Fruit fly (Drosophila melanogaster) whole organism, embryonic: Measurements from ENCODE around the gene lqfR.

Experiments
- Ada2b ChIP-seq: fragments of 200-800 bp; sonication (Bioruptor generic); IDR thresholded peaks from 2 replicates; pipeline ENCODE4 v1.3.6; 2022; ENCODE audit warnings: missing biosample characterization, missing genetic modification characterization
- Aef1 ChIP-seq: fragments of 200-800 bp; sonication (Bioruptor generic); IDR thresholded peaks from 3 replicates; pipeline ENCODE4 v1.3.6; 2022; ENCODE audit warnings: missing biosample characterization, missing genetic modification characterization
- B-H1 ChIP-seq: fragments of 200-800 bp; sonication (Bioruptor generic); IDR thresholded peaks from 3 replicates; pipeline ENCODE4 v1.3.6; 2022; ENCODE audit warnings: missing biosample characterization, missing genetic modification characterization
- CG10366 ChIP-seq: fragments of 200-800 bp; sonication (Bioruptor generic); IDR thresholded peaks from 2 replicates; pipeline ENCODE4 v1.3.6; 2022; ENCODE audit warnings: missing biosample characterization, missing genetic modification characterization
- CG10462 ChIP-seq: fragments of 200-800 bp; sonication (Bioruptor generic); optimal IDR thresholded peaks from 2 replicates; lab custom pipeline; 2016; ENCODE audit warnings: missing biosample characterization, missing genetic modification characterization
- CG10654 ChIP-seq: fragments of 200-800 bp; sonication (Bioruptor generic); optimal IDR thresholded peaks from 2 replicates; lab custom pipeline; 2016; ENCODE audit warnings: missing biosample characterization, missing genetic modification characterization
- CG13424 ChIP-seq: fragments of 200-800 bp; sonication (Bioruptor generic); optimal IDR thresholded peaks from 2 replicates; lab custom pipeline; 2019; ENCODE audit warnings: missing biosample characterization, mild to moderate bottlenecking, missing genetic modification characterization, moderate library complexity
- CG14441 ChIP-seq: fragments of 200-800 bp; sonication (Bioruptor generic); IDR thresholded peaks from 2 replicates; pipeline ENCODE4 v1.3.6; 2022; ENCODE audit warnings: missing biosample characterization, missing genetic modification characterization
- CG1603 ChIP-seq: fragments of 200-800 bp; sonication (Bioruptor generic); optimal IDR thresholded peaks from 2 replicates; lab custom pipeline; 2019; ENCODE audit warnings: missing biosample characterization, mild to moderate bottlenecking, missing genetic modification characterization, moderate library complexity
- CG16813 ChIP-seq: fragments of 200-800 bp; sonication (Bioruptor generic); IDR thresholded peaks from 3 replicates; pipeline ENCODE4 v1.3.6; 2022; ENCODE audit warnings: missing biosample characterization, missing genetic modification characterization; ENCODE audit not compliant: partially characterized antibody
- CG16815 ChIP-seq: fragments of 200-800 bp; sonication (Bioruptor generic); optimal IDR thresholded peaks from 3 replicates; lab custom pipeline; 2017; ENCODE audit warnings: missing biosample characterization, mild to moderate bottlenecking, missing genetic modification characterization
- CG16863 ChIP-seq: fragments of 200-800 bp; sonication (Bioruptor generic); optimal IDR thresholded peaks from 3 replicates; lab custom pipeline; 2016; ENCODE audit warnings: missing biosample characterization, missing genetic modification characterization
- CG17186 ChIP-seq: fragments of 200-800 bp; sonication (Bioruptor generic); optimal IDR thresholded peaks from 3 replicates; lab custom pipeline; 2017; ENCODE audit warnings: missing biosample characterization, missing genetic modification reagents, missing genetic modification characterization
- CG18599 ChIP-seq: fragments of 200-800 bp; sonication (Bioruptor generic); optimal IDR thresholded peaks from 3 replicates; lab custom pipeline; 2017; ENCODE audit warnings: missing biosample characterization, missing genetic modification characterization, mild to moderate bottlenecking, moderate library complexity, missing genetic modification reagents
- CG32767 ChIP-seq: fragments of 200-800 bp; sonication (Bioruptor generic); IDR thresholded peaks from 2 replicates; pipeline ENCODE4 v1.3.6; 2022; ENCODE audit warnings: missing biosample characterization, missing genetic modification characterization
- CG5953 ChIP-seq: fragments of 200-800 bp; sonication (Bioruptor generic); IDR thresholded peaks from 2 replicates; pipeline ENCODE4 v1.3.6; 2022; ENCODE audit warnings: missing biosample characterization, missing genetic modification characterization
- CG6854 ChIP-seq: fragments of 200-800 bp; sonication (Bioruptor generic); optimal IDR thresholded peaks from 3 replicates; lab custom pipeline; 2017; ENCODE audit warnings: missing biosample characterization, mild to moderate bottlenecking, missing genetic modification characterization
- CG7786 ChIP-seq: fragments of 200-800 bp; sonication (Bioruptor generic); optimal IDR thresholded peaks from 2 replicates; lab custom pipeline; 2016; ENCODE audit warnings: missing biosample characterization, missing genetic modification characterization
- CG8388 ChIP-seq: fragments of 200-800 bp; sonication (Bioruptor generic); optimal IDR thresholded peaks from 2 replicates; lab custom pipeline; 2019; ENCODE audit warnings: missing biosample characterization, mild to moderate bottlenecking, missing genetic modification characterization, moderate library complexity
- CG9215 ChIP-seq: fragments of 200-800 bp; sonication (Bioruptor generic); IDR thresholded peaks from 2 replicates; pipeline ENCODE4 v1.3.6; 2022; ENCODE audit warnings: missing biosample characterization, missing genetic modification characterization
- CG9817 ChIP-seq: fragments of 200-800 bp; sonication (Bioruptor generic); optimal IDR thresholded peaks from 2 replicates; lab custom pipeline; 2018; ENCODE audit warnings: missing biosample characterization, mild to moderate bottlenecking, missing genetic modification characterization, moderate library complexity
- Camta ChIP-seq: fragments of 200-800 bp; sonication (Bioruptor generic); optimal IDR thresholded peaks from 2 replicates; lab custom pipeline; 2016; ENCODE audit warnings: missing biosample characterization, missing genetic modification characterization
- Dbx ChIP-seq: fragments of 200-800 bp; sonication (Bioruptor generic); IDR thresholded peaks from 3 replicates; pipeline ENCODE4 v1.3.6; 2022; ENCODE audit warnings: missing biosample characterization, missing genetic modification characterization
- Dip2 ChIP-seq: fragments of 200-800 bp; sonication (Bioruptor generic); IDR thresholded peaks from 2 replicates; pipeline ENCODE4 v1.3.6; 2022; ENCODE audit warnings: missing biosample characterization, missing genetic modification characterization
- Dp ChIP-seq: fragments of 200-800 bp; sonication (Bioruptor generic); optimal IDR thresholded peaks from 2 replicates; lab custom pipeline; 2018; ENCODE audit warnings: missing biosample characterization, mild to moderate bottlenecking, missing genetic modification characterization, moderate library complexity
- Drgx ChIP-seq: fragments of 200-800 bp; sonication (Bioruptor generic); IDR thresholded peaks from 2 replicates; pipeline ENCODE4 v1.3.6; 2022; ENCODE audit warnings: missing biosample characterization, missing genetic modification characterization
- HLH54F ChIP-seq: fragments of 200-800 bp; sonication (Bioruptor generic); optimal IDR thresholded peaks from 3 replicates; lab custom pipeline; 2016; ENCODE audit warnings: missing biosample characterization, missing genetic modification characterization
- HLHmδ ChIP-seq: fragments of 200-800 bp; sonication (Bioruptor generic); optimal IDR thresholded peaks from 2 replicates; lab custom pipeline; 2018; ENCODE audit warnings: missing biosample characterization, mild to moderate bottlenecking, missing genetic modification characterization, moderate library complexity
- Kr ChIP-seq: fragments of 200-800 bp; sonication (Bioruptor generic); optimal IDR thresholded peaks from 2 replicates; lab custom pipeline; 2017; ENCODE audit warnings: missing biosample characterization, mild to moderate bottlenecking, missing genetic modification characterization
- Optix ChIP-seq: fragments of 200-800 bp; sonication (Bioruptor generic); IDR thresholded peaks from 3 replicates; pipeline ENCODE4 v1.3.6; 2022; ENCODE audit warnings: missing biosample characterization, missing genetic modification characterization
- Ptx1 ChIP-seq: fragments of 200-800 bp; sonication (Bioruptor generic); IDR thresholded peaks from 2 replicates; pipeline ENCODE4 v1.3.6; 2022; ENCODE audit warnings: missing biosample characterization, missing genetic modification characterization
- Scr ChIP-seq: fragments of 200-800 bp; sonication (Bioruptor generic); IDR thresholded peaks from 2 replicates; pipeline ENCODE4 v1.3.6; 2022; ENCODE audit warnings: missing biosample characterization, missing genetic modification characterization; ENCODE audit not compliant: partially characterized antibody
- Sin3A ChIP-seq: fragments of >200 bp; optimal IDR thresholded peaks from 2 replicates; lab custom pipeline; 2018
- Sox102F ChIP-seq: fragments of 200-800 bp; sonication (Bioruptor generic); optimal IDR thresholded peaks from 2 replicates; lab custom pipeline; 2018; ENCODE audit warnings: missing biosample characterization, mild to moderate bottlenecking, missing genetic modification characterization, moderate library complexity
- TFAM ChIP-seq: fragments of 200-800 bp; sonication (Bioruptor generic); optimal IDR thresholded peaks from 2 replicates; lab custom pipeline; 2017; ENCODE audit warnings: missing biosample characterization, missing genetic modification characterization, inconsistent platforms
- Xbp1 ChIP-seq: fragments of 200-800 bp; sonication (Bioruptor generic); optimal IDR thresholded peaks from 3 replicates; lab custom pipeline; 2016; ENCODE audit warnings: missing biosample characterization, mild to moderate bottlenecking, missing genetic modification characterization
- chinmo ChIP-seq: fragments of 200-800 bp; sonication (Bioruptor generic); IDR thresholded peaks from 4 replicates; pipeline ENCODE4 v1.3.6; 2022; ENCODE audit warnings: missing biosample characterization, missing genetic modification characterization; ENCODE audit not compliant: partially characterized antibody
- chn ChIP-seq: fragments of 200-800 bp; sonication (Bioruptor generic); optimal IDR thresholded peaks from 2 replicates; lab custom pipeline; 2016; ENCODE audit warnings: missing biosample characterization, missing genetic modification characterization
- dm ChIP-seq: fragments of 200-800 bp; sonication (Bioruptor generic); optimal IDR thresholded peaks from 3 replicates; lab custom pipeline; 2016; ENCODE audit warnings: missing biosample characterization, missing genetic modification characterization
- kni ChIP-seq: fragments of 200-800 bp; sonication (Bioruptor generic); optimal IDR thresholded peaks from 3 replicates; lab custom pipeline; 2017; ENCODE audit warnings: mild to moderate bottlenecking, missing biosample characterization, missing genetic modification reagents, missing genetic modification characterization
- lbe ChIP-seq: fragments of 200-800 bp; sonication (Bioruptor generic); optimal IDR thresholded peaks from 2 replicates; lab custom pipeline; 2016; ENCODE audit warnings: missing biosample characterization, mild to moderate bottlenecking, missing genetic modification characterization
- lilli ChIP-seq: fragments of 200-800 bp; sonication (Bioruptor generic); optimal IDR thresholded peaks from 3 replicates; lab custom pipeline; 2016; ENCODE audit warnings: missing biosample characterization, missing genetic modification characterization
- nom ChIP-seq: fragments of 200-800 bp; sonication (Bioruptor generic); optimal IDR thresholded peaks from 2 replicates; lab custom pipeline; 2017; ENCODE audit warnings: missing biosample characterization, missing genetic modification characterization, mild to moderate bottlenecking, moderate library complexity, missing genetic modification reagents
- pan ChIP-seq, 4 experiments: fragments of >200 bp in 3 of 4; fragments of 200-800 bp in 1 of 4; sonication (Bioruptor generic) in 1 of 4; optimal IDR thresholded peaks in 3 of 4; IDR thresholded peaks in 1 of 4; 2 replicates each; pipeline versions ENCODE4 v1.3.6 to Lab custom; 2017 to 2022; ENCODE audit warnings: missing biosample characterization in 2 of 4, missing genetic modification characterization in 2 of 4, mixed read lengths in 1 of 4
- peb ChIP-seq: fragments of 200-800 bp; sonication (Bioruptor generic); IDR thresholded peaks from 2 replicates; pipeline ENCODE4 v1.3.6; 2022; ENCODE audit warnings: missing biosample characterization, missing genetic modification characterization
- prd ChIP-seq, 3 experiments: fragments of >200 bp in 2 of 3; fragments of 200-800 bp in 1 of 3; sonication (Bioruptor generic) in 1 of 3; optimal IDR thresholded peaks in 2 of 3; IDR thresholded peaks in 1 of 3; 2 replicates in 2 of 3; 3 replicates in 1 of 3; pipeline versions ENCODE4 v1.3.6 to Lab custom; 2017 to 2022; ENCODE audit warnings: missing biosample characterization in 1 of 3, missing genetic modification characterization in 1 of 3
- sob ChIP-seq: fragments of 200-800 bp; sonication (Bioruptor generic); IDR thresholded peaks from 2 replicates; pipeline ENCODE4 v1.3.6; 2022; ENCODE audit warnings: missing biosample characterization, missing genetic modification characterization
- tap ChIP-seq: fragments of 200-800 bp; optimal IDR thresholded peaks from 3 replicates; lab custom pipeline; 2019; ENCODE audit warnings: missing biosample characterization, mild to moderate bottlenecking, missing genetic modification characterization, moderate library complexity

The lqfR gene

DNA sequence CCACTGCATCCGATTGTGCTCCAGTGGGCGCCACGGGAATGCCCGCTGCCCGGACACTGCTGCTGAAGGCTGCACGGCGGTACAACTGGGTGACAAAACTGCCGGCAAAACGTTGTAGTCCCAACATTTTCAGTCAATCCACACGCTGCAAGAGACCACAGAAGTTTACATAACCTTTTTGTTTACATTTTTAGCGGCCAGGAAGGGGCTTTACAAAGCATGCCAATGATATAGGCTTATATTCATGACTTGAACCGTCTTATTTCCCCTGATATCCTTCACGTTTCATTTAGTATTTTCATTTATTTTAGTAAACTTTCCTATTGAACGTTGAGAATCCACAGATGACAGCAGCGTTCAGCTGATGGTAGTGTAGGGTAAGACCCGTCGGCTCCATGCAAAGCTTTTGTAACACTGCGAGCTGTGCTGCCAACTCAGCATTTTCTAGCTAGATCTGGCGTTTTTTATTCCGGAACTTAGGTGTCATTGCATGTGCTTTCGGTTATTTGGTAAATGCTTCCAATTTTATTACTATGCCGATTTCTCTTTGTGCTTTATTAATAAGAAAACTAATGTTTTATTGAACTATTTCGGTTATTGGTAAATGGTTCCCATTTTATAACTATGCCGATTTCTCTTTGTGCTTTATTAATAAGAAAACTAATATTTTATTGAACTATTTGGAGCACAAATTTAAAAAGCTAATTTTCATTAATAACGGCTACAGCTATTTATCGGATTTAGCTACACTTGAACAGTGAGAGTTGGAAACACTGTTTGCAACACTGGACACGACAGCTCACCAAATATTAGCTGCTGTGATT is at the start of gene lqfR, which contains the start of gene CG13850 (continued):
- TF ChIP-seq CG13424 (tag; lab: Kevin White, UChicago) (peak; percentile 69), CG5953 (GFP tag; lab: Robert Waterston, UW) (0 out of 2 replicates have a peak, but pooled peaks have one; percentile 21), nom (GFP tag; lab: Kevin White, UChicago) (no peak), CG6854 (peak; percentile 6), Sox102F (GFP tag; lab: Kevin White, UChicago) (no peak), CG1603 (tag; lab: Kevin White, UChicago) (peak; percentile 3), kni (peak; percentile 64), pan (optimal IDR thresholded peaks at IDR 0.05; lab: Kevin White, UChicago) (no peak), pan (GFP tag; optimal IDR thresholded peaks at IDR 0.05 in 1 of 2, IDR thresholded peaks at IDR 0.05 in 1 of 2) (no peak), prd (optimal IDR thresholded peaks at IDR 0.05; lab: Kevin White, UChicago) (no peak), prd (GFP tag; IDR thresholded peaks at IDR 0.05; lab: Robert Waterston, UW) (peak; percentile 60; the same call in 2 of the 3 replicates), peb (no peak), CG17186 (peak; percentile 41), CG16815 (GFP tag; lab: Kevin White, UChicago) (peak; percentile 83), Drgx (peak; percentile 41), Ada2b (GFP tag; lab: Robert Waterston, UW) (no peak; the same call in 1 of the 2 replicates), TFAM (GFP tag; lab: Kevin White, UChicago) (no peak), CG8388 (GFP tag; lab: Kevin White, UChicago) (peak; percentile 2), CG14441 (GFP tag; lab: Robert Waterston, UW) (peak; percentile 43; the same call in 1 of the 2 replicates), Sin3A (lab: Kevin White, UChicago) (peak; percentile 80), Scr (GFP tag; lab: Robert Waterston, UW) (no peak), Ptx1 (GFP tag; lab: Robert Waterston, UW) (peak; percentile 77), Xbp1 (GFP tag; lab: Kevin White, UChicago) (peak; percentile 84), Kr (GFP tag; lab: Kevin White, UChicago) (no peak), CG9215 (peak; percentile 77), CG10654 (GFP tag; lab: Kevin White, UChicago) (peak; percentile 81), CG7786 (GFP tag; lab: Kevin White, UChicago) (peak; percentile 84), Dbx (GFP tag; lab: Robert Waterston, UW) (peak; percentile 69), Camta (GFP tag; lab: Kevin White, UChicago) (peak; percentile 71), lbe (GFP tag; lab: Kevin White, UChicago) (peak; percentile 38), CG9817 (tag; lab: Kevin White, UChicago) (peak; percentile 79), sob (GFP tag; lab: Robert Waterston, UW) (peak; percentile 82), tap (no peak), HLH54F (GFP tag; lab: Kevin White, UChicago) (peak; percentile 90), Optix (GFP tag; lab: Robert Waterston, UW) (no peak), Dp (no peak), B-H1 (no peak), Aef1 (GFP tag; lab: Robert Waterston, UW) (no peak; the same call in 1 of the 3 replicates), lilli (peak; percentile 84), CG10366 (peak; percentile 33; the same call in 1 of the 2 replicates), Dip2 (GFP tag; lab: Robert Waterston, UW) (no peak), dm (GFP tag; lab: Kevin White, UChicago) (peak; percentile 80), chn (peak; percentile 80), CG16863 (GFP tag; lab: Kevin White, UChicago) (peak; percentile 65), CG16813 (GFP tag; lab: Robert Waterston, UW) (no peak), chinmo (GFP tag; lab: Robert Waterston, UW) (no peak), CG10462 (GFP tag; lab: Kevin White, UChicago) (peak; percentile 58), CG32767 (GFP tag; lab: Robert Waterston, UW) (no peak), HLHmδ (GFP tag; lab: Kevin White, UChicago) (no peak), CG18599 (GFP tag; lab: Kevin White, UChicago) (peak; percentile 53)
